Worm (Caenorhabditis elegans): ENCODE data around the gene mdmh-35.
A peak's percentile ranks its signal among the peaks of the same experiment; 100 is the strongest.

The mdmh-35 gene

ce11 chrII:7812332-7812731 is 43.2 kb downstream of the mdmh-35 start:
- TF ChIP-seq egl-27 (tag; optimal IDR thresholded peaks at IDR 0.05) (no peak), ZK546.5 (tag; optimal IDR thresholded peaks at IDR 0.05) (no peak), unc-55 (GFP tag; optimal IDR thresholded peaks at IDR 0.05) (no peak), zag-1 (tag; optimal IDR thresholded peaks at IDR 0.05) (no peak)

- TF ChIP-seq nhr-6 (tag; optimal IDR thresholded peaks at IDR 0.05) (no peak), ceh-82 (tag; optimal IDR thresholded peaks at IDR 0.05) (no peak), Y55F3AM.14 (GFP tag; optimal IDR thresholded peaks at IDR 0.05) (no peak), egl-27 (tag; optimal IDR thresholded peaks at IDR 0.05) (no peak), crh-2 (tag; optimal IDR thresholded peaks at IDR 0.05) (no peak), dmd-4 (tag; optimal IDR thresholded peaks at IDR 0.05) (no peak), sem-4 (tag; optimal IDR thresholded peaks at IDR 0.05) (no peak), nhr-23 (tag; optimal IDR thresholded peaks at IDR 0.05) (no peak), unc-55 (GFP tag; optimal IDR thresholded peaks at IDR 0.05) (no peak), nhr-25 (tag; optimal IDR thresholded peaks at IDR 0.05) (no peak), elt-3 (tag; optimal IDR thresholded peaks at IDR 0.05) (no peak), aly-2 (tag; optimal IDR thresholded peaks at IDR 0.05) (no peak)
Measured at ce11 chrII:7810869-7811543, 44.5 kb downstream of the mdmh-35 start, which contains the start of gene cki-1. Gene cki-1 (plus strand): TSS chrII:7811240.

- no peak for TF ChIP-seq nhr-77 (tag; optimal IDR thresholded peaks at IDR 0.05)
- TF ChIP-seq zag-1 (tag; optimal IDR thresholded peaks at IDR 0.05) = no peak
Measured at ce11 chrII:7810162-7810868, 45.2 kb downstream of the mdmh-35 start.

ce11 chrII:7809358-7809914 is 46.1 kb downstream of the mdmh-35 start:
- TF ChIP-seq nhr-12 (tag; optimal IDR thresholded peaks at IDR 0.05) = no peak
- no peak for TF ChIP-seq C34F6.9 (tag; optimal IDR thresholded peaks at IDR 0.05)
- TF ChIP-seq sma-9 (GFP tag; optimal IDR thresholded peaks at IDR 0.05) = no peak
- TF ChIP-seq sma-9 (tag; optimal IDR thresholded peaks at IDR 0.05) = no peak
- TF ChIP-seq sma-3 (GFP tag; optimal IDR thresholded peaks at IDR 0.05) = no peak

ce11 chrII:7808950-7809349 is 46.6 kb downstream of the mdmh-35 start:
- no peak for TF ChIP-seq ztf-11 (tag; optimal IDR thresholded peaks at IDR 0.05)
- TF ChIP-seq fos-1 (tag; optimal IDR thresholded peaks at IDR 0.05) = peak; percentile 82
- TF ChIP-seq unc-55 (GFP tag; optimal IDR thresholded peaks at IDR 0.05) = no peak
- no peak for TF ChIP-seq mab-5 (tag; optimal IDR thresholded peaks at IDR 0.05)
- no peak for TF ChIP-seq nhr-12 (tag; optimal IDR thresholded peaks at IDR 0.05)
- no peak for TF ChIP-seq unc-62 (GFP tag; optimal IDR thresholded peaks at IDR 0.05)
- no peak for TF ChIP-seq snpc-4 (tag; optimal IDR thresholded peaks at IDR 0.05)
- no peak for TF ChIP-seq aly-2 (tag; optimal IDR thresholded peaks at IDR 0.05)
- no peak for TF ChIP-seq egl-27 (tag; optimal IDR thresholded peaks at IDR 0.05)
- TF ChIP-seq ztf-1 (GFP tag; conservative IDR thresholded peaks at IDR 0.05) = no peak
- TF ChIP-seq ceh-16 (tag; optimal IDR thresholded peaks at IDR 0.05) = no peak
- peak in 1 of 2 experiments; percentile 11 for TF ChIP-seq lsy-2 (tag; optimal IDR thresholded peaks at IDR 0.05)
- TF ChIP-seq sma-9 (GFP tag; optimal IDR thresholded peaks at IDR 0.05) = peak; percentile 76
- no peak for TF ChIP-seq sma-9 (tag; optimal IDR thresholded peaks at IDR 0.05)
- TF ChIP-seq ZK546.5 (tag; optimal IDR thresholded peaks at IDR 0.05) = no peak
- TF ChIP-seq alr-1 (tag; optimal IDR thresholded peaks at IDR 0.05) = no peak
- TF ChIP-seq lin-13 (GFP tag; optimal IDR thresholded peaks at IDR 0.05) = no peak
- no peak for TF ChIP-seq unc-39 (tag; optimal IDR thresholded peaks at IDR 0.05)
- no peak for TF ChIP-seq lin-11 (tag; optimal IDR thresholded peaks at IDR 0.05)
- no peak for TF ChIP-seq elt-1 (tag; optimal IDR thresholded peaks at IDR 0.05)
- no peak for TF ChIP-seq nhr-23 (tag; optimal IDR thresholded peaks at IDR 0.05)
- no peak for TF ChIP-seq ztf-4 (tag; optimal IDR thresholded peaks at IDR 0.05)
- TF ChIP-seq zag-1 (tag; optimal IDR thresholded peaks at IDR 0.05) = no peak
- peak; percentile 38 for TF ChIP-seq gmeb-1 (tag; optimal IDR thresholded peaks at IDR 0.05)
- TF ChIP-seq nhr-129 (tag; optimal IDR thresholded peaks at IDR 0.05) = no peak
- TF ChIP-seq C34F6.9 (tag; optimal IDR thresholded peaks at IDR 0.05) = peak; percentile 1
- no peak for TF ChIP-seq peb-1 (tag; optimal IDR thresholded peaks at IDR 0.05)
- no peak for TF ChIP-seq nhr-77 (tag; optimal IDR thresholded peaks at IDR 0.05)
- TF ChIP-seq nhr-21 (tag; optimal IDR thresholded peaks at IDR 0.05) = no peak
- TF ChIP-seq crh-2 (tag; optimal IDR thresholded peaks at IDR 0.05) = peak; percentile 1
- TF ChIP-seq sem-4 (tag; optimal IDR thresholded peaks at IDR 0.05) = no peak
- TF ChIP-seq ceh-82 (tag; optimal IDR thresholded peaks at IDR 0.05) = no peak
- TF ChIP-seq nhr-11 (tag; optimal IDR thresholded peaks at IDR 0.05) = no peak
- no peak for TF ChIP-seq ama-1 (optimal IDR thresholded peaks at IDR 0.05)
- TF ChIP-seq blmp-1 (tag; optimal IDR thresholded peaks at IDR 0.05; ENCODE audit: insufficient read depth) = no peak
- TF ChIP-seq nhr-25 (tag; optimal IDR thresholded peaks at IDR 0.05) = peak; percentile 36
- TF ChIP-seq skn-1 (tag; optimal IDR thresholded peaks at IDR 0.05) = no peak

Data from whole organism, L2 larva.